Worm (Caenorhabditis elegans): Measurements from ENCODE around the gene srxa-16.

DNA sequence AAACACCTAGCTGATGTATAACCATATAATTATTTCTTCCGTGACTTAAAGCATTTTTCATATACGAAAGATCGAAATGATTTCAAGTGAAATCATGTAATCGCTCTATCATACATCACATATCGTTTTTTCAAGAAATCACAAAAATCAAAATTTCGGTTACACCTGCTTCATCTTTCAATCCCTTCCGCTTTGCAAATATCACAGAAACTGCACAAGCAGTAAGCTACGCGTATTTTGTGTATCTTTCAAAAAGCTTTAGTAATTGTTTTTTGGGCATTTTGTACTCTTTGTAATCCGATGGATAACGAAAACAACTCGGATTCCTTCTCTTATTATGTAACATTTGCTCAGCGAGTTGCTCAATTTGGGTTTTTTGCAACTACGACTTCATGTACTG, 1.2 kb upstream of the srxa-16 start, which contains the start of gene str-25:
- TF ChIP-seq nhr-11 (tag; optimal IDR thresholded peaks at IDR 0.05): no peak
- no peak for TF ChIP-seq C08G9.2 (tag; optimal IDR thresholded peaks at IDR 0.05)
- TF ChIP-seq dmd-4 (tag; optimal IDR thresholded peaks at IDR 0.05; ENCODE audit: borderline replicate concordance): no peak
- no peak for TF ChIP-seq unc-55 (GFP tag; optimal IDR thresholded peaks at IDR 0.05)
- TF ChIP-seq fkh-10 (GFP tag; optimal IDR thresholded peaks at IDR 0.05): no peak
- TF ChIP-seq sox-4 (tag; optimal IDR thresholded peaks at IDR 0.05): no peak
- TF ChIP-seq ceh-31 (tag; optimal IDR thresholded peaks at IDR 0.05): no peak
- TF ChIP-seq pag-3 (tag; optimal IDR thresholded peaks at IDR 0.05; ENCODE audit: borderline replicate concordance): no peak
- no peak for TF ChIP-seq gmeb-2 (tag; optimal IDR thresholded peaks at IDR 0.05)
- no peak for TF ChIP-seq pha-4 (tag; optimal IDR thresholded peaks at IDR 0.05)
- no peak for TF ChIP-seq ama-1 (optimal IDR thresholded peaks at IDR 0.05)
- no peak for TF ChIP-seq eyg-1 (tag; optimal IDR thresholded peaks at IDR 0.05)
- TF ChIP-seq nfya-1 (tag; optimal IDR thresholded peaks at IDR 0.05): no peak
- no peak for TF ChIP-seq tbx-7 (tag; optimal IDR thresholded peaks at IDR 0.05)
